Worm (Caenorhabditis elegans) whole organism, midembryonic: ENCODE measurements around the gene F58F9.1.

ENCODE experiments used
- cog-1 ChIP-seq: sonication (generic microtip); optimal IDR thresholded peaks from 2 replicates; lab custom pipeline; 2016; ENCODE audit warnings: missing genetic modification characterization, missing compliant biosample characterization
- klf-2 ChIP-seq: fragments of 200-800 bp; sonication (Bioruptor generic); conservative IDR thresholded peaks from 2 replicates; pipeline ENCODE4 v1.3.6; 2022; ENCODE audit warnings: missing genetic modification reagents, missing genetic modification characterization, missing compliant biosample characterization
- med-1 ChIP-seq: sonication (generic microtip); optimal IDR thresholded peaks from 2 replicates; lab custom pipeline; 2017; ENCODE audit warnings: missing genetic modification characterization, mild to moderate bottlenecking, missing compliant biosample characterization, antibody characterized with exemption, missing genetic modification reagents; ENCODE audit not compliant: insufficient read depth

DNA sequence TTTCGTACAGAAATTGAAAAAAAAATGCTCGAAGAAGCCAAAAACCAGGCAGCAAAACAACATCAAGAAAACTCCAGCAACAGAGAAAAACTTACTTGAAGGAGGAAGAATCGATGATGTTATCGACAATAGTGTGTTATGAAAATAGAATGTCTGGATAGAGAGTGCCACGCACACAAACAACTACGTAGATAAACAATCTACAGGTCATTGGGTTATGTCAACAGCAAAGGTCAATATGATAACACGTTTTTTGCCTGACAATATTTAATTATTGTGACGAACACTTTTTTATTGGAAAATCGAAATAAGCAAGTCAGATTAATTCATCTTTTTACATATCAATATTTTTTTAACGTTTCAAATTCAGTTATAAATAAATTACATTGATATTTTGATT is 29.8 kb downstream of the F58F9.1 start, which contains the start of gene sams-5:
- no peak for TF ChIP-seq med-1
- no peak for TF ChIP-seq klf-2 (GFP tag; lab: Robert Waterston, UW)
- TF ChIP-seq cog-1 (tag; lab: Kevin White, UChicago), result no peak
